Fruit fly (Drosophila melanogaster) whole organism, embryonic: ENCODE measurements around the gene CG31817.

ENCODE experiments used
- Adf1 ChIP-seq: fragments of 200-800 bp; sonication (Bioruptor generic); IDR thresholded peaks from 2 replicates; pipeline ENCODE4 v1.3.6; 2022; ENCODE audit warnings: missing biosample characterization, missing genetic modification characterization
- Atf6 ChIP-seq: fragments of 200-800 bp; sonication (Bioruptor generic); IDR thresholded peaks from 2 replicates; pipeline ENCODE4 v1.3.6; 2022; ENCODE audit warnings: missing biosample characterization, missing genetic modification characterization
- CG10209 ChIP-seq: fragments of 200-800 bp; sonication (Bioruptor generic); optimal IDR thresholded peaks from 3 replicates; lab custom pipeline; 2017; ENCODE audit warnings: missing biosample characterization, mild to moderate bottlenecking, missing genetic modification characterization, missing genetic modification reagents
- CG10321 ChIP-seq: fragments of 200-800 bp; sonication (Bioruptor generic); IDR thresholded peaks from 2 replicates; pipeline ENCODE4 v1.3.6; 2022; ENCODE audit warnings: missing biosample characterization, missing genetic modification characterization
- CG11723 ChIP-seq: fragments of 200-800 bp; sonication (Bioruptor generic); optimal IDR thresholded peaks from 2 replicates; lab custom pipeline; 2017; ENCODE audit warnings: missing biosample characterization, mild to moderate bottlenecking, missing genetic modification characterization
- CG14441 ChIP-seq: fragments of 200-800 bp; sonication (Bioruptor generic); IDR thresholded peaks from 2 replicates; pipeline ENCODE4 v1.3.6; 2022; ENCODE audit warnings: missing biosample characterization, missing genetic modification characterization
- CG1647 ChIP-seq: fragments of 200-800 bp; sonication (Bioruptor generic); optimal IDR thresholded peaks from 3 replicates; lab custom pipeline; 2016; ENCODE audit warnings: missing biosample characterization, missing genetic modification characterization
- CG17328 ChIP-seq: fragments of 200-800 bp; sonication (Bioruptor generic); IDR thresholded peaks from 2 replicates; pipeline ENCODE4 v1.3.6; 2022; ENCODE audit warnings: missing biosample characterization, missing genetic modification characterization
- CG17359 ChIP-seq: fragments of 200-800 bp; sonication (Bioruptor generic); optimal IDR thresholded peaks from 3 replicates; lab custom pipeline; 2018; ENCODE audit warnings: missing biosample characterization, mild to moderate bottlenecking, missing genetic modification characterization, moderate library complexity
- CG17361 ChIP-seq: fragments of 200-800 bp; sonication (Bioruptor generic); IDR thresholded peaks from 3 replicates; pipeline ENCODE4 v1.3.6; 2022; ENCODE audit warnings: missing biosample characterization, missing genetic modification characterization
- CG3281 ChIP-seq: fragments of 200-800 bp; sonication (Bioruptor generic); optimal IDR thresholded peaks from 3 replicates; lab custom pipeline; 2017; ENCODE audit warnings: missing biosample characterization, mild to moderate bottlenecking, missing genetic modification characterization
- CG3407 ChIP-seq: fragments of 200-800 bp; sonication (Bioruptor generic); optimal IDR thresholded peaks from 2 replicates; lab custom pipeline; 2018; ENCODE audit warnings: missing biosample characterization, mild to moderate bottlenecking, missing genetic modification characterization
- CG4730 ChIP-seq: fragments of 200-800 bp; sonication (Bioruptor generic); IDR thresholded peaks from 2 replicates; pipeline ENCODE4 v1.3.6; 2022; ENCODE audit warnings: missing biosample characterization, missing genetic modification characterization
- CG5953 ChIP-seq: fragments of 200-800 bp; sonication (Bioruptor generic); IDR thresholded peaks from 2 replicates; pipeline ENCODE4 v1.3.6; 2022; ENCODE audit warnings: missing biosample characterization, missing genetic modification characterization
- CG6254 ChIP-seq: fragments of 200-800 bp; sonication (Bioruptor generic); optimal IDR thresholded peaks from 3 replicates; lab custom pipeline; 2017; ENCODE audit warnings: mild to moderate bottlenecking, missing biosample characterization, missing genetic modification reagents, missing genetic modification characterization
- CG7928 ChIP-seq: fragments of 200-800 bp; sonication (Bioruptor generic); optimal IDR thresholded peaks from 2 replicates; lab custom pipeline; 2017; ENCODE audit warnings: missing biosample characterization, mild to moderate bottlenecking, missing genetic modification characterization
- CG8359 ChIP-seq: fragments of 200-800 bp; sonication (Bioruptor generic); optimal IDR thresholded peaks from 2 replicates; lab custom pipeline; 2017; ENCODE audit warnings: missing biosample characterization, mild to moderate bottlenecking, missing genetic modification characterization, borderline replicate concordance
- CG8765 ChIP-seq: fragments of 200-800 bp; sonication (Bioruptor generic); IDR thresholded peaks from 2 replicates; pipeline ENCODE4 v1.3.6; 2022; ENCODE audit warnings: missing biosample characterization, missing genetic modification characterization
- CG9817 ChIP-seq: fragments of 200-800 bp; sonication (Bioruptor generic); optimal IDR thresholded peaks from 2 replicates; lab custom pipeline; 2018; ENCODE audit warnings: missing biosample characterization, mild to moderate bottlenecking, missing genetic modification characterization, moderate library complexity
- CHES-1-like ChIP-seq: fragments of 200-800 bp; sonication (Bioruptor generic); optimal IDR thresholded peaks from 2 replicates; lab custom pipeline; 2016; ENCODE audit warnings: missing biosample characterization, missing genetic modification characterization
- Camta ChIP-seq: fragments of 200-800 bp; sonication (Bioruptor generic); optimal IDR thresholded peaks from 2 replicates; lab custom pipeline; 2016; ENCODE audit warnings: missing biosample characterization, missing genetic modification characterization
- D19B ChIP-seq: fragments of 200-800 bp; sonication (Bioruptor generic); optimal IDR thresholded peaks from 2 replicates; lab custom pipeline; 2017; ENCODE audit warnings: missing biosample characterization, mild to moderate bottlenecking, missing genetic modification characterization
- Hr78 ChIP-seq, 2 experiments: fragments of 200-800 bp in 1 of 2; fragments of >200 bp in 1 of 2; sonication (Bioruptor generic) in 1 of 2; optimal IDR thresholded peaks; 2 replicates each; lab custom pipeline; 2017 to 2019; ENCODE audit warnings: missing biosample characterization in 2 of 2, missing genetic modification characterization in 2 of 2, mild to moderate bottlenecking in 1 of 2, moderate library complexity in 1 of 2
- Jarid2 ChIP-seq: fragments of 200-800 bp; sonication (Bioruptor generic); optimal IDR thresholded peaks from 3 replicates; lab custom pipeline; 2017; ENCODE audit warnings: mild to moderate bottlenecking, missing biosample characterization, missing genetic modification reagents, missing genetic modification characterization
- MTF-1 ChIP-seq: fragments of 200-800 bp; sonication (Bioruptor generic); optimal IDR thresholded peaks from 2 replicates; lab custom pipeline; 2018; ENCODE audit warnings: missing biosample characterization, mild to moderate bottlenecking, missing genetic modification characterization, borderline replicate concordance
- ase ChIP-seq: fragments of 200-800 bp; sonication (Bioruptor generic); IDR thresholded peaks from 3 replicates; pipeline ENCODE4 v1.3.6; 2022; ENCODE audit warnings: missing biosample characterization, missing genetic modification characterization
- bab2 ChIP-seq: fragments of 200-800 bp; sonication (Bioruptor generic); optimal IDR thresholded peaks from 2 replicates; lab custom pipeline; 2016; ENCODE audit warnings: missing biosample characterization, missing genetic modification characterization
- bcd ChIP-seq: fragments of 200-800 bp; sonication (Bioruptor generic); optimal IDR thresholded peaks from 2 replicates; lab custom pipeline; 2017; ENCODE audit warnings: missing biosample characterization, mild to moderate bottlenecking, missing genetic modification characterization
- cato ChIP-seq: fragments of 200-800 bp; sonication (Bioruptor generic); optimal IDR thresholded peaks from 2 replicates; lab custom pipeline; 2016; ENCODE audit warnings: missing biosample characterization, missing genetic modification characterization, borderline replicate concordance
- caup ChIP-seq: fragments of 200-800 bp; sonication (Bioruptor generic); optimal IDR thresholded peaks from 3 replicates; lab custom pipeline; 2017; ENCODE audit warnings: missing biosample characterization, mild to moderate bottlenecking, missing genetic modification characterization, moderate library complexity; ENCODE audit not compliant: severe bottlenecking
- en ChIP-seq: fragments of 200-800 bp; sonication (Bioruptor generic); optimal IDR thresholded peaks from 2 replicates; lab custom pipeline; 2016; ENCODE audit warnings: missing biosample characterization, missing genetic modification characterization
- fd102C ChIP-seq: fragments of 200-800 bp; sonication (Bioruptor generic); optimal IDR thresholded peaks from 2 replicates; lab custom pipeline; 2018; ENCODE audit warnings: missing biosample characterization, mild to moderate bottlenecking, missing genetic modification characterization, moderate library complexity
- gem ChIP-seq: fragments of 200-800 bp; sonication (Bioruptor generic); optimal IDR thresholded peaks from 2 replicates; lab custom pipeline; 2019; ENCODE audit warnings: missing biosample characterization, mild to moderate bottlenecking, missing genetic modification characterization, moderate library complexity
- gt ChIP-seq: fragments of 200-800 bp; sonication (Bioruptor generic); IDR thresholded peaks from 2 replicates; pipeline ENCODE4 v1.3.6; 2022; ENCODE audit warnings: missing biosample characterization, missing genetic modification characterization
- her ChIP-seq: fragments of 200-800 bp; sonication (Bioruptor generic); optimal IDR thresholded peaks from 2 replicates; lab custom pipeline; 2016; ENCODE audit warnings: missing biosample characterization, missing genetic modification characterization
- ken ChIP-seq: fragments of 200-800 bp; sonication (Bioruptor generic); IDR thresholded peaks from 3 replicates; pipeline ENCODE4 v1.3.6; 2022; ENCODE audit warnings: missing biosample characterization, missing genetic modification characterization
- lmd ChIP-seq: fragments of 200-800 bp; sonication (Bioruptor generic); IDR thresholded peaks from 2 replicates; pipeline ENCODE4 v1.3.6; 2022; ENCODE audit warnings: missing biosample characterization, missing genetic modification characterization
- maf-S ChIP-seq: fragments of 200-800 bp; sonication (Bioruptor generic); optimal IDR thresholded peaks from 2 replicates; lab custom pipeline; 2016; ENCODE audit warnings: missing biosample characterization, missing genetic modification characterization
- mirr ChIP-seq: fragments of 200-800 bp; sonication (Bioruptor generic); optimal IDR thresholded peaks from 3 replicates; lab custom pipeline; 2018; ENCODE audit warnings: missing biosample characterization, mild to moderate bottlenecking, missing genetic modification characterization
- nau ChIP-seq: fragments of 200-800 bp; sonication (Bioruptor generic); optimal IDR thresholded peaks from 3 replicates; lab custom pipeline; 2017; ENCODE audit warnings: missing biosample characterization, mild to moderate bottlenecking, missing genetic modification characterization, missing genetic modification reagents
- otp ChIP-seq: fragments of 200-800 bp; sonication (Bioruptor generic); IDR thresholded peaks from 3 replicates; pipeline ENCODE4, ENCODE4 v1.3.6; 2022; ENCODE audit warnings: missing biosample characterization, missing genetic modification characterization
- ranshi ChIP-seq: fragments of 200-800 bp; sonication (Bioruptor generic); IDR thresholded peaks from 2 replicates; pipeline ENCODE4 v1.3.6; 2022; ENCODE audit warnings: missing biosample characterization, missing genetic modification characterization
- sna ChIP-seq: fragments of 200-800 bp; sonication (Bioruptor generic); IDR thresholded peaks from 2 replicates; pipeline ENCODE4 v1.3.6; 2022; ENCODE audit warnings: missing biosample characterization, missing genetic modification characterization; ENCODE audit not compliant: partially characterized antibody
- so ChIP-seq: fragments of 200-800 bp; sonication (Bioruptor generic); IDR thresholded peaks from 3 replicates; pipeline ENCODE4 v1.3.6; 2022; ENCODE audit warnings: missing biosample characterization, missing genetic modification characterization
- stc ChIP-seq: fragments of 200-800 bp; sonication (Bioruptor generic); IDR thresholded peaks from 2 replicates; pipeline ENCODE4 v1.3.6; 2022; ENCODE audit warnings: missing biosample characterization, missing genetic modification characterization
- tap ChIP-seq: fragments of 200-800 bp; optimal IDR thresholded peaks from 3 replicates; lab custom pipeline; 2019; ENCODE audit warnings: missing biosample characterization, mild to moderate bottlenecking, missing genetic modification characterization, moderate library complexity
- toy ChIP-seq: fragments of 200-800 bp; sonication (Bioruptor generic); IDR thresholded peaks from 2 replicates; pipeline ENCODE4 v1.3.6; 2022; ENCODE audit warnings: missing biosample characterization, missing genetic modification characterization
- unc-4 ChIP-seq: fragments of 200-800 bp; sonication (Bioruptor generic); IDR thresholded peaks from 2 replicates; pipeline ENCODE4 v1.3.6; 2022; ENCODE audit warnings: missing biosample characterization, missing genetic modification characterization; ENCODE audit not compliant: partially characterized antibody

Gene CG31817

dm6 chr2L:16350742-16351568 lies 13.3 kb upstream of the CG31817 start (continued):
- peak; percentile 98 for TF ChIP-seq CG1647
- peak; percentile 99 for TF ChIP-seq stc (GFP tag; lab: Robert Waterston, UW)
- peak; percentile 99 for TF ChIP-seq ken (GFP tag; lab: Robert Waterston, UW)
- peak; percentile 98 for TF ChIP-seq ranshi
- TF ChIP-seq bab2 = peak; percentile 98
- peak; percentile 98 for TF ChIP-seq CG3407 (GFP tag; lab: Kevin White, UChicago)
- TF ChIP-seq sna (GFP tag; lab: Robert Waterston, UW) = no peak
- TF ChIP-seq CG9817 (tag; lab: Kevin White, UChicago) = peak; percentile 99
- TF ChIP-seq CG17361 (GFP tag; lab: Robert Waterston, UW) = peak; percentile 97
- peak; percentile 99 for TF ChIP-seq bcd (GFP tag; lab: Kevin White, UChicago)
- peak; percentile 97 for TF ChIP-seq toy (GFP tag; lab: Robert Waterston, UW)
- peak; percentile 99 for TF ChIP-seq Atf6 (GFP tag; lab: Robert Waterston, UW)
- TF ChIP-seq Adf1 = peak; percentile 90
- peak; percentile 97 for TF ChIP-seq CG8765 (GFP tag; lab: Robert Waterston, UW)
- TF ChIP-seq fd102C (GFP tag; lab: Kevin White, UChicago) = peak; percentile 92
- TF ChIP-seq lmd (GFP tag; lab: Robert Waterston, UW) = peak; percentile 99
- TF ChIP-seq CG8359 = peak; percentile 94
- TF ChIP-seq otp = peak; percentile 98
- TF ChIP-seq CG4730 = peak; percentile 98
- TF ChIP-seq cato (GFP tag; lab: Kevin White, UChicago) = peak; percentile 96
- peak; percentile 95 for TF ChIP-seq her (GFP tag; lab: Kevin White, UChicago)
- TF ChIP-seq CG17359 (tag; lab: Kevin White, UChicago) = peak; percentile 99
- peak; percentile 99 for TF ChIP-seq tap (tag; lab: Kevin White, UChicago)
- TF ChIP-seq MTF-1 (GFP tag; lab: Kevin White, UChicago) = peak; percentile 98
- TF ChIP-seq CG17328 (GFP tag; lab: Robert Waterston, UW) = peak; percentile 99
- peak; percentile 99 for TF ChIP-seq CG5953 (GFP tag; lab: Robert Waterston, UW)
- TF ChIP-seq CG14441 = peak; percentile 99
- TF ChIP-seq en = peak; percentile 95
- peak; percentile 93 for TF ChIP-seq gt (GFP tag; lab: Robert Waterston, UW)
- 0 out of 2 replicates have a peak, but pooled peaks have one; percentile 10 for TF ChIP-seq unc-4
- peak; percentile 85 for TF ChIP-seq CG7928 (GFP tag; lab: Kevin White, UChicago)
- TF ChIP-seq Jarid2 (GFP tag; lab: Kevin White, UChicago) = peak; percentile 95
- peak; percentile 99 for TF ChIP-seq CG3281
- peak; percentile 98 for TF ChIP-seq ase
- TF ChIP-seq CG10321 (GFP tag; lab: Robert Waterston, UW) = peak; percentile 88
- peak; percentile 99 for TF ChIP-seq nau
- TF ChIP-seq Hr78 (GFP tag; optimal IDR thresholded peaks at IDR 0.05; lab: Kevin White, UChicago) = peak in 1 of 2 experiments; percentile 96
- TF ChIP-seq D19B (GFP tag; lab: Kevin White, UChicago) = peak; percentile 96
- peak; percentile 99 for TF ChIP-seq mirr (GFP tag; lab: Kevin White, UChicago)
- peak; percentile 99 for TF ChIP-seq so (GFP tag; lab: Robert Waterston, UW)
- peak; percentile 96 for TF ChIP-seq maf-S
- TF ChIP-seq CG10209 (GFP tag; lab: Kevin White, UChicago) = peak; percentile 99
- TF ChIP-seq CG6254 = peak; percentile 97
- peak; percentile 99 for TF ChIP-seq caup
- peak; percentile 98 for TF ChIP-seq Camta (GFP tag; lab: Kevin White, UChicago)
- TF ChIP-seq CG11723 (GFP tag; lab: Kevin White, UChicago) = peak; percentile 98
- TF ChIP-seq gem (tag; lab: Kevin White, UChicago) = peak; percentile 100
- peak; percentile 98 for TF ChIP-seq CHES-1-like (GFP tag; lab: Kevin White, UChicago)
